Fruit fly (Drosophila melanogaster) whole organism, wandering third instar larva: ENCODE results near the gene Acp26Ab.

ENCODE experiments used
- Abd-B ChIP-seq: fragments of >200 bp; optimal IDR thresholded peaks from 2 replicates; lab custom pipeline; 2017; ENCODE audit warnings: missing biosample characterization, missing genetic modification characterization
- CG32264 ChIP-seq: fragments of 200-800 bp; sonication (Bioruptor generic); optimal IDR thresholded peaks from 2 replicates; lab custom pipeline; 2016; ENCODE audit warnings: missing biosample characterization, missing genetic modification characterization
- CG9705 ChIP-seq: fragments of 200-800 bp; sonication (Bioruptor generic); optimal IDR thresholded peaks from 2 replicates; lab custom pipeline; 2018; ENCODE audit warnings: missing biosample characterization, mild to moderate bottlenecking, missing genetic modification characterization
- CrebA ChIP-seq: fragments of 200-800 bp; sonication (Bioruptor generic); optimal IDR thresholded peaks from 2 replicates; lab custom pipeline; 2016; ENCODE audit warnings: missing biosample characterization, mild to moderate bottlenecking, missing genetic modification characterization, borderline replicate concordance
- Hnf4 ChIP-seq: fragments of 200-800 bp; sonication (Bioruptor generic); optimal IDR thresholded peaks from 2 replicates; lab custom pipeline; 2016; ENCODE audit warnings: missing biosample characterization, mild to moderate bottlenecking, missing genetic modification characterization
- Hr78 ChIP-seq: fragments of >200 bp; optimal IDR thresholded peaks from 2 replicates; lab custom pipeline; 2017; ENCODE audit warnings: missing biosample characterization, missing genetic modification characterization
- Jra ChIP-seq: sonication (Bioruptor generic); optimal IDR thresholded peaks from 2 replicates; lab custom pipeline; 2016; ENCODE audit warnings: missing biosample characterization, missing genetic modification characterization
- N ChIP-seq: fragments of >200 bp; optimal IDR thresholded peaks from 2 replicates; lab custom pipeline; 2018; ENCODE audit warnings: missing biosample characterization, missing external identifiers, missing genetic modification characterization
- OdsH ChIP-seq: fragments of 200-800 bp; sonication (Bioruptor generic); optimal IDR thresholded peaks from 2 replicates; lab custom pipeline; 2016; ENCODE audit warnings: missing biosample characterization, mild to moderate bottlenecking, missing genetic modification characterization
- Rel ChIP-seq, 2 experiments: fragments of 200-800 bp; sonication (Bioruptor generic) in 1 of 2; optimal IDR thresholded peaks; 2 replicates in 1 of 2; 3 replicates in 1 of 2; lab custom pipeline; 2016 to 2019; ENCODE audit warnings: mild to moderate bottlenecking in 2 of 2, missing biosample characterization in 2 of 2, missing genetic modification characterization in 2 of 2, moderate library complexity in 1 of 2
- Sp1 ChIP-seq: fragments of 200-800 bp; sonication (Bioruptor generic); optimal IDR thresholded peaks from 3 replicates; lab custom pipeline; 2019; ENCODE audit warnings: missing biosample characterization, mild to moderate bottlenecking, missing genetic modification characterization, moderate library complexity
- Vsx2 ChIP-seq: fragments of 200-300, 225-300 bp; sonication (Bioruptor generic); optimal IDR thresholded peaks from 2 replicates; lab custom pipeline; 2018; ENCODE audit warnings: missing biosample characterization, missing genetic modification characterization; ENCODE audit not compliant: partially characterized antibody
- br ChIP-seq: fragments of 200-800 bp; sonication (Bioruptor generic); optimal IDR thresholded peaks from 2 replicates; lab custom pipeline; 2016; ENCODE audit warnings: missing biosample characterization, missing genetic modification characterization
- brk ChIP-seq: fragments of 200-800 bp; sonication (Bioruptor generic); optimal IDR thresholded peaks from 2 replicates; lab custom pipeline; 2016; ENCODE audit warnings: missing biosample characterization, mild to moderate bottlenecking, missing genetic modification characterization
- dl ChIP-seq, 2 experiments: fragments of 175-275, 200-275 bp in 1 of 2; fragments of 200-275 bp in 1 of 2; sonication (Bioruptor generic); optimal IDR thresholded peaks; lab custom pipeline; 2018; ENCODE audit warnings: mild to moderate bottlenecking in 2 of 2, missing biosample characterization in 2 of 2, missing genetic modification characterization in 2 of 2, moderate library complexity in 2 of 2; ENCODE audit not compliant: partially characterized antibody in 2 of 2, insufficient read depth in 1 of 2
- dmrt93B ChIP-seq: fragments of 200-800 bp; sonication (Bioruptor generic); optimal IDR thresholded peaks from 2 replicates; lab custom pipeline; 2018; ENCODE audit warnings: missing biosample characterization, mild to moderate bottlenecking, missing genetic modification characterization
- dsf ChIP-seq: sonication (Bioruptor generic); optimal IDR thresholded peaks from 2 replicates; lab custom pipeline; 2016; ENCODE audit warnings: missing biosample characterization, missing genetic modification characterization, borderline replicate concordance
- ey ChIP-seq: fragments of 200-800 bp; sonication (Bioruptor generic); optimal IDR thresholded peaks from 2 replicates; lab custom pipeline; 2016; ENCODE audit warnings: missing biosample characterization, missing genetic modification characterization
- foxo ChIP-seq, 2 experiments: fragments of 200-800 bp; sonication (Bioruptor generic); optimal IDR thresholded peaks; 2 replicates in 1 of 2; 3 replicates in 1 of 2; lab custom pipeline; 2016 to 2017; ENCODE audit warnings: missing biosample characterization in 2 of 2, missing genetic modification characterization in 2 of 2
- fru ChIP-seq: fragments of 200-800 bp; sonication (Bioruptor generic); optimal IDR thresholded peaks from 3 replicates; lab custom pipeline; 2016; ENCODE audit warnings: missing biosample characterization, mild to moderate bottlenecking, missing genetic modification characterization
- h ChIP-seq: fragments of 200-800 bp; sonication (Bioruptor generic); optimal IDR thresholded peaks from 3 replicates; lab custom pipeline; 2016; ENCODE audit warnings: missing biosample characterization, mild to moderate bottlenecking, missing genetic modification characterization
- jim ChIP-seq: fragments of 175-275, 200-325 bp; sonication (Bioruptor generic); optimal IDR thresholded peaks from 2 replicates; lab custom pipeline; 2016; ENCODE audit warnings: missing biosample characterization, mild to moderate bottlenecking, missing genetic modification characterization
- lola ChIP-seq: fragments of >200 bp; optimal IDR thresholded peaks from 2 replicates; lab custom pipeline; 2017; ENCODE audit warnings: missing biosample characterization, missing genetic modification characterization
- pan ChIP-seq: fragments of >200 bp; optimal IDR thresholded peaks from 2 replicates; lab custom pipeline; 2017
- psq ChIP-seq: fragments of 200-800 bp; sonication (Bioruptor generic); optimal IDR thresholded peaks from 3 replicates; lab custom pipeline; 2017; ENCODE audit warnings: missing biosample characterization, mild to moderate bottlenecking, missing genetic modification characterization, moderate library complexity
- rgr ChIP-seq: fragments of 200-800 bp; sonication (Bioruptor generic); optimal IDR thresholded peaks from 3 replicates; lab custom pipeline; 2016; ENCODE audit warnings: missing biosample characterization, mild to moderate bottlenecking, missing genetic modification characterization
- sage ChIP-seq: fragments of 200-800 bp; sonication (Bioruptor generic); optimal IDR thresholded peaks from 2 replicates; lab custom pipeline; 2016; ENCODE audit warnings: missing biosample characterization, mild to moderate bottlenecking, missing genetic modification characterization
- sv ChIP-seq: fragments of 200-800 bp; sonication (Bioruptor generic); optimal IDR thresholded peaks from 3 replicates; lab custom pipeline; 2016; ENCODE audit warnings: missing biosample characterization, missing genetic modification characterization
- usp ChIP-seq: fragments of >200 bp; optimal IDR thresholded peaks from 2 replicates; lab custom pipeline; 2017; ENCODE audit warnings: missing biosample characterization, missing genetic modification characterization
- woc ChIP-seq: sonication (Bioruptor generic); optimal IDR thresholded peaks from 2 replicates; lab custom pipeline; 2016; ENCODE audit warnings: missing biosample characterization, mild to moderate bottlenecking, missing genetic modification characterization

The Acp26Ab gene

dm6 chr2L:5890556-5890955 lies 2.1 kb downstream of the Acp26Ab start:
- TF ChIP-seq sage (GFP tag; lab: Kevin White, UChicago) (no peak), CG32264 (GFP tag; lab: Kevin White, UChicago) (no peak), dl (GFP tag; optimal IDR thresholded peaks at IDR 0.05; lab: Kevin White, UChicago; ENCODE audit: insufficient read depth in 1 of 2, partially characterized antibody in 2 of 2) (no peak), Abd-B (GFP tag; lab: Kevin White, UChicago) (no peak), N (no peak), Hnf4 (GFP tag; lab: Kevin White, UChicago) (no peak), Vsx2 (GFP tag; lab: Kevin White, UChicago) (no peak), pan (lab: Kevin White, UChicago) (no peak), rgr (GFP tag; lab: Kevin White, UChicago) (no peak), h (GFP tag; lab: Kevin White, UChicago) (no peak), foxo (GFP tag; optimal IDR thresholded peaks at IDR 0.05; lab: Kevin White, UChicago) (no peak), sv (GFP tag; lab: Kevin White, UChicago) (no peak), OdsH (no peak), fru (GFP tag; lab: Kevin White, UChicago) (no peak), brk (GFP tag; lab: Kevin White, UChicago) (no peak), CG9705 (no peak), br (GFP tag; lab: Kevin White, UChicago) (no peak)

dm6 chr2L:5886955-5887354 lies 5.7 kb downstream of the Acp26Ab start:
- no peak for TF ChIP-seq CrebA (GFP tag; lab: Kevin White, UChicago)
- no peak for TF ChIP-seq sage (GFP tag; lab: Kevin White, UChicago)
- TF ChIP-seq N, result no peak
- TF ChIP-seq dmrt93B, result no peak
- TF ChIP-seq usp (GFP tag; lab: Kevin White, UChicago), result no peak
- no peak for TF ChIP-seq Abd-B (GFP tag; lab: Kevin White, UChicago)
- no peak for TF ChIP-seq Rel (GFP tag; optimal IDR thresholded peaks at IDR 0.05; lab: Kevin White, UChicago)
- TF ChIP-seq Rel (tag; optimal IDR thresholded peaks at IDR 0.05; lab: Kevin White, UChicago), result no peak

- TF ChIP-seq Jra (GFP tag; lab: Kevin White, UChicago) (no peak), CG9705 (no peak), CrebA (GFP tag; lab: Kevin White, UChicago) (no peak), usp (GFP tag; lab: Kevin White, UChicago) (no peak), jim (GFP tag; lab: Kevin White, UChicago) (no peak), ey (GFP tag; lab: Kevin White, UChicago) (no peak), fru (GFP tag; lab: Kevin White, UChicago) (no peak), psq (no peak), OdsH (no peak)
Measured at dm6 chr2L:5885702-5886101, 7.0 kb downstream of the Acp26Ab start, which contains the start of gene CG9029. Gene CG9029, plus strand, starts transcription at chr2L:5886002.

- TF ChIP-seq dsf (GFP tag; lab: Kevin White, UChicago) (no peak), lola (no peak)
Measured at dm6 chr2L:5884674-5885073, 8.0 kb downstream of the Acp26Ab start, which contains the start of the genes Sfp26Ac and CG43185. Gene Sfp26Ac, minus strand, starts transcription at chr2L:5884774. Gene CG43185, plus strand, starts transcription at chr2L:5884888.

- TF ChIP-seq CG32264 (GFP tag; lab: Kevin White, UChicago) (no peak), fru (GFP tag; lab: Kevin White, UChicago) (no peak), br (GFP tag; lab: Kevin White, UChicago) (no peak), Vsx2 (GFP tag; lab: Kevin White, UChicago) (no peak), N (no peak), Sp1 (GFP tag; lab: Kevin White, UChicago) (no peak), woc (GFP tag; lab: Kevin White, UChicago) (no peak), Hr78 (GFP tag; lab: Kevin White, UChicago) (no peak), jim (GFP tag; lab: Kevin White, UChicago) (no peak), Jra (GFP tag; lab: Kevin White, UChicago) (no peak), Hnf4 (GFP tag; lab: Kevin White, UChicago) (no peak), lola (no peak), h (GFP tag; lab: Kevin White, UChicago) (no peak), foxo (GFP tag; optimal IDR thresholded peaks at IDR 0.05; lab: Kevin White, UChicago) (no peak), Rel (GFP tag; optimal IDR thresholded peaks at IDR 0.05; lab: Kevin White, UChicago) (no peak), Rel (tag; optimal IDR thresholded peaks at IDR 0.05; lab: Kevin White, UChicago) (no peak), CG9705 (no peak), CrebA (GFP tag; lab: Kevin White, UChicago) (no peak), Abd-B (GFP tag; lab: Kevin White, UChicago) (no peak), dmrt93B (no peak), OdsH (no peak)
- TF ChIP-seq, all 38 proteins: peak for 0
Measured at dm6 chr2L:5883441-5883840, 9.2 kb downstream of the Acp26Ab start, which contains the start of gene CG44574. Gene CG44574, plus strand, starts transcription at chr2L:5883741.
